Worm (Caenorhabditis elegans): ENCODE measurements around the gene srz-61.

DNA sequence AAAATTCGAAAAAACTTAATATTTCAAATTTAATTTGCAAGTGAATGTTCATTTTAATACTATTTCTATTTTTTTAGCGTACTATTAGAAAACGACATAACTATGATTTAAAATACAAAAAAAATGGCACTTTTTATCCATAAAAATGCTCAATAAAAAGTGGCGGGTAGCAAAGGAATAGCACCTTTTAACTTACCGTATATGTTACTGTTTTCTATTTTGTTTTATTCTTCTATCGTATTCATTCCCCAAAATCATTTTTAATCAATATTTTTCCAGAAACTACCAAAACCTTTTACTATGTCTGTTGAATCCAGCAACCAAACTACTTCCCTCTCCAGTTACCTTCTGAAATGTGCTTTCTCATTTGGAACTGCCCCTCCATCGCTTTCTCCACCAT is 29.7 kb downstream of the srz-61 start, which contains the start of gene C35D6.4:
- TF ChIP-seq ama-1 (optimal IDR thresholded peaks at IDR 0.05) (no peak), scrt-1 (GFP tag; IDR thresholded peaks at IDR 0.05) (no peak), aly-1 (tag; optimal IDR thresholded peaks at IDR 0.05) (no peak), ets-7 (tag; optimal IDR thresholded peaks at IDR 0.05) (no peak), hmg-4 (GFP tag; optimal IDR thresholded peaks at IDR 0.05) (no peak)

Measured in whole organism, early embryonic.